Worm (Caenorhabditis elegans) whole organism, young adult: ENCODE measurements around the gene str-231.

ENCODE experiments used
- B0336.3 ChIP-seq: fragments of 200-800 bp; sonication (Bioruptor generic); IDR thresholded peaks from 2 replicates; pipeline ENCODE4 v1.3.6; 2022; ENCODE audit warnings: missing genetic modification characterization, missing compliant biosample characterization
- D2030.7 ChIP-seq: fragments of 200-800 bp; sonication (Bioruptor generic); IDR thresholded peaks from 2 replicates; pipeline ENCODE4 v1.3.6; 2022; ENCODE audit warnings: missing genetic modification reagents, missing genetic modification characterization, missing compliant biosample characterization
- F23B12.7 ChIP-seq: sonication (generic microtip); optimal IDR thresholded peaks from 2 replicates; lab custom pipeline; 2017; ENCODE audit warnings: missing genetic modification characterization, mild to moderate bottlenecking, missing compliant biosample characterization, antibody characterized with exemption, moderate library complexity; ENCODE audit not compliant: insufficient read depth
- F33H1.4 ChIP-seq: fragments of 200-800 bp; sonication (Bioruptor generic); IDR thresholded peaks from 2 replicates; pipeline ENCODE4 v1.3.6; 2022; ENCODE audit warnings: missing genetic modification reagents, missing genetic modification characterization, missing compliant biosample characterization
- F49E8.2 ChIP-seq: sonication (generic microtip); optimal IDR thresholded peaks from 3 replicates; lab custom pipeline; 2017; ENCODE audit warnings: missing genetic modification characterization, mild to moderate bottlenecking, missing compliant biosample characterization, antibody characterized with exemption, moderate library complexity; ENCODE audit not compliant: insufficient read depth
- K11D2.4 ChIP-seq: fragments of 200-800 bp; sonication (Bioruptor generic); IDR thresholded peaks from 2 replicates; pipeline ENCODE4 v1.3.6; 2022; ENCODE audit warnings: missing genetic modification reagents, missing genetic modification characterization, missing compliant biosample characterization
- Y67H2A.10 ChIP-seq: fragments of 200-800 bp; sonication (Bioruptor generic); conservative IDR thresholded peaks from 2 replicates; pipeline ENCODE4 v1.3.6; 2022; ENCODE audit warnings: missing genetic modification reagents, missing genetic modification characterization, missing compliant biosample characterization
- Y95B8A.8 ChIP-seq: fragments of 200-800 bp; sonication (Bioruptor generic); IDR thresholded peaks from 2 replicates; pipeline ENCODE4 v1.3.6; 2022; ENCODE audit warnings: missing genetic modification reagents, missing genetic modification characterization, missing compliant biosample characterization
- ZK185.1 ChIP-seq: sonication (generic microtip); optimal IDR thresholded peaks from 2 replicates; lab custom pipeline; 2016; ENCODE audit warnings: mild to moderate bottlenecking, missing genetic modification characterization, missing compliant biosample characterization; ENCODE audit not compliant: poor library complexity, severe bottlenecking
- akir-1 ChIP-seq: fragments of 200-800 bp; sonication (Bioruptor generic); optimal IDR thresholded peaks from 2 replicates; lab custom pipeline; 2018; ENCODE audit warnings: mild to moderate bottlenecking, missing genetic modification characterization, moderate library complexity, missing compliant biosample characterization
- ama-1 ChIP-seq, 3 experiments: fragments of 150-350 bp in 1 of 3; sonication (generic microtip) in 2 of 3; optimal IDR thresholded peaks; 2 replicates each; lab custom pipeline; 2014 to 2018; ENCODE audit warnings: missing biosample characterization in 2 of 3, missing genetic modification characterization in 2 of 3, missing genetic modification reagents in 2 of 3
- aptf-3 ChIP-seq: fragments of 200-800 bp; sonication (Bioruptor generic); IDR thresholded peaks from 2 replicates; pipeline ENCODE4 v1.3.6; 2022; ENCODE audit warnings: missing genetic modification characterization, missing compliant biosample characterization
- atf-7 ChIP-seq: sonication (generic microtip); optimal IDR thresholded peaks from 2 replicates; lab custom pipeline; 2017; ENCODE audit warnings: mild to moderate bottlenecking, missing genetic modification characterization, missing compliant biosample characterization
- athp-1 ChIP-seq: sonication (generic microtip); optimal IDR thresholded peaks from 2 replicates; lab custom pipeline; 2017; ENCODE audit warnings: mild to moderate bottlenecking, missing genetic modification characterization, missing compliant biosample characterization
- attf-5 ChIP-seq: fragments of 200-800 bp; sonication (Bioruptor generic); optimal IDR thresholded peaks from 2 replicates; lab custom pipeline; 2018; ENCODE audit warnings: mild to moderate bottlenecking, missing genetic modification characterization, missing compliant biosample characterization
- bed-1 ChIP-seq: fragments of 200-800 bp; sonication (Bioruptor generic); IDR thresholded peaks from 2 replicates; pipeline ENCODE4 v1.3.6; 2022; ENCODE audit warnings: missing genetic modification reagents, missing genetic modification characterization, missing compliant biosample characterization
- ceh-100 ChIP-seq: fragments of 200-800 bp; sonication (Bioruptor generic); IDR thresholded peaks from 2 replicates; pipeline ENCODE4 v1.3.6; 2022; ENCODE audit warnings: missing genetic modification reagents, missing genetic modification characterization, missing compliant biosample characterization
- ceh-40 ChIP-seq: fragments of 200-800 bp; sonication (Bioruptor generic); IDR thresholded peaks from 2 replicates; pipeline ENCODE4 v1.3.6; 2022; ENCODE audit warnings: missing genetic modification characterization, missing compliant biosample characterization
- ceh-79 ChIP-seq: sonication (generic microtip); optimal IDR thresholded peaks from 2 replicates; lab custom pipeline; 2017; ENCODE audit warnings: mild to moderate bottlenecking, missing genetic modification characterization, missing compliant biosample characterization
- ceh-91 ChIP-seq: fragments of 200-800 bp; sonication (Bioruptor generic); IDR thresholded peaks from 2 replicates; pipeline ENCODE4 v1.3.6; 2022; ENCODE audit warnings: missing genetic modification reagents, missing genetic modification characterization, missing compliant biosample characterization
- die-1 ChIP-seq: sonication (generic microtip); optimal IDR thresholded peaks from 2 replicates; lab custom pipeline; 2016; ENCODE audit warnings: missing genotype, mild to moderate bottlenecking, missing genetic modification characterization, missing compliant biosample characterization
- dox-1 ChIP-seq: fragments of 200-800 bp; sonication (Bioruptor generic); IDR thresholded peaks from 2 replicates; pipeline ENCODE4 v1.3.6; 2022; ENCODE audit warnings: missing genetic modification reagents, missing genetic modification characterization, missing compliant biosample characterization
- dpl-1 ChIP-seq: fragments of 150-350 bp; optimal IDR thresholded peaks from 2 replicates; lab custom pipeline; 2014; ENCODE audit warnings: missing biosample characterization, missing genetic modification reagents, missing genetic modification characterization
- egl-44 ChIP-seq: fragments of 200-800 bp; sonication (Bioruptor generic); IDR thresholded peaks from 2 replicates; pipeline ENCODE4 v1.3.6; 2022; ENCODE audit warnings: missing genetic modification reagents, missing genetic modification characterization, missing compliant biosample characterization
- egrh-3 ChIP-seq: fragments of 200-800 bp; sonication (Bioruptor generic); IDR thresholded peaks from 2 replicates; pipeline ENCODE4 v1.3.6; 2022; ENCODE audit warnings: missing genetic modification reagents, missing genetic modification characterization, missing compliant biosample characterization
- ets-4 ChIP-seq: fragments of 200-800 bp; sonication (Bioruptor generic); optimal IDR thresholded peaks from 2 replicates; lab custom pipeline; 2018; ENCODE audit warnings: mild to moderate bottlenecking, missing genetic modification characterization, missing compliant biosample characterization
- hsf-1 ChIP-seq: fragments of 200-800 bp; sonication (Bioruptor generic); IDR thresholded peaks from 2 replicates; pipeline ENCODE4 v1.3.6; 2022; ENCODE audit warnings: missing genetic modification reagents, missing genetic modification characterization, missing compliant biosample characterization
- let-607 ChIP-seq, 2 experiments: fragments of 200-800 bp in 1 of 2; sonication (Bioruptor generic) in 1 of 2; sonication (generic microtip) in 1 of 2; optimal IDR thresholded peaks; 2 replicates each; lab custom pipeline; 2016 to 2018; ENCODE audit warnings: mild to moderate bottlenecking in 2 of 2, missing compliant biosample characterization in 2 of 2, missing genetic modification characterization in 2 of 2, moderate library complexity in 2 of 2, missing genotype in 1 of 2
- lir-1 ChIP-seq: fragments of 200-800 bp; sonication (Bioruptor generic); conservative IDR thresholded peaks from 2 replicates; pipeline ENCODE4 v1.3.6; 2022; ENCODE audit warnings: missing genetic modification reagents, missing genetic modification characterization, missing compliant biosample characterization
- nfya-2 ChIP-seq: fragments of 200-800 bp; sonication (Bioruptor generic); IDR thresholded peaks from 2 replicates; pipeline ENCODE4 v1.3.6; 2022; ENCODE audit warnings: missing genetic modification reagents, missing genetic modification characterization, missing compliant biosample characterization
- nfyb-1 ChIP-seq: fragments of 200-800 bp; sonication (Bioruptor generic); IDR thresholded peaks from 2 replicates; pipeline ENCODE4 v1.3.6; 2022; ENCODE audit warnings: missing genetic modification reagents, missing genetic modification characterization, missing compliant biosample characterization
- nhr-80 ChIP-seq: sonication (generic microtip); optimal IDR thresholded peaks from 2 replicates; lab custom pipeline; 2016; ENCODE audit warnings: missing genetic modification characterization, missing compliant biosample characterization
- rec-8 ChIP-seq, 2 experiments: sonication (generic microtip); optimal IDR thresholded peaks; 2 replicates each; lab custom pipeline; 2016; ENCODE audit warnings: mild to moderate bottlenecking in 2 of 2, missing genetic modification characterization in 2 of 2, missing genetic modification reagents in 2 of 2, missing genotype in 2 of 2, missing biosample characterization in 1 of 2, missing compliant biosample characterization in 1 of 2, moderate library complexity in 1 of 2
- repo-1 ChIP-seq: sonication (generic microtip); optimal IDR thresholded peaks from 2 replicates; lab custom pipeline; 2017; ENCODE audit warnings: mild to moderate bottlenecking, missing genetic modification characterization, missing compliant biosample characterization
- sdz-38 ChIP-seq: sonication (generic microtip); optimal IDR thresholded peaks from 2 replicates; lab custom pipeline; 2016; ENCODE audit warnings: missing genotype, missing genetic modification characterization, missing compliant biosample characterization
- snpc-4 ChIP-seq, 5 experiments: fragments of 150-350 bp in 1 of 5; sonication (generic microtip) in 4 of 5; optimal IDR thresholded peaks; 2 replicates each; lab custom pipeline; 2014 to 2018; ENCODE audit warnings: missing genetic modification characterization in 5 of 5, missing biosample characterization in 3 of 5, antibody characterized with exemption in 2 of 5, mild to moderate bottlenecking in 2 of 5, missing compliant biosample characterization in 2 of 5, missing genotype in 2 of 5, moderate library complexity in 2 of 5, missing genetic modification reagents in 1 of 5
- tbp1 ChIP-seq: fragments of 200-800 bp; sonication (Bioruptor generic); optimal IDR thresholded peaks from 2 replicates; lab custom pipeline; 2018; ENCODE audit warnings: mild to moderate bottlenecking, missing genetic modification characterization, missing compliant biosample characterization
- ztf-22 ChIP-seq: fragments of 200-800 bp; sonication (Bioruptor generic); optimal IDR thresholded peaks from 2 replicates; lab custom pipeline; 2018; ENCODE audit warnings: mild to moderate bottlenecking, missing genetic modification characterization, moderate library complexity, missing compliant biosample characterization
- ztf-26 ChIP-seq: sonication (generic microtip); optimal IDR thresholded peaks from 2 replicates; lab custom pipeline; 2017; ENCODE audit warnings: missing genetic modification characterization, missing compliant biosample characterization

str-231 gene

DNA sequence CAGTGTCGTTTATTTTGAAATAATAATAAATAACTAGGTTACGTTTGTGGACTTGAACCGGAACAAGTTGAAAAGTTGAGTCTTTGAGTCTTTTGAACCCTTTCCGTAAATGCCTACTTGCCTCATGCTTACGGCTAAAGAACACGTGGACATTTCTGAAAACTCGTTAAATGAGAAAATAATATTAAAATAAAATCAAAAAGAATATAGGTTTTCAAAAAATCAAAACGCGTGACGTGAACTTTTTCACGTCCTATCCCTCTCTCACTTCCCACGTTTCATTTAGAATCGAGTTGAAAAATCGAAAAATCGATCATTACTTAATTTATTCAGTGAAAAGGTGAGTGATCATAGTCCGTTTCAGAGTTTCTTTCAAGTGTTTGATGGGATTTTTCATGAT lies 41.8 kb upstream of the str-231 start, which contains the start of gene best-12:
Gene best-12, plus strand, starts transcription at position 301 of the 400 bp plus-strand sequence.
- TF ChIP-seq repo-1 (tag; lab: Kevin White, UChicago) (no peak), Y67H2A.10 (GFP tag; lab: Robert Waterston, UW) (no peak), tbp1 (GFP tag; lab: Kevin White, UChicago) (no peak), egrh-3 (no peak)

DNA sequence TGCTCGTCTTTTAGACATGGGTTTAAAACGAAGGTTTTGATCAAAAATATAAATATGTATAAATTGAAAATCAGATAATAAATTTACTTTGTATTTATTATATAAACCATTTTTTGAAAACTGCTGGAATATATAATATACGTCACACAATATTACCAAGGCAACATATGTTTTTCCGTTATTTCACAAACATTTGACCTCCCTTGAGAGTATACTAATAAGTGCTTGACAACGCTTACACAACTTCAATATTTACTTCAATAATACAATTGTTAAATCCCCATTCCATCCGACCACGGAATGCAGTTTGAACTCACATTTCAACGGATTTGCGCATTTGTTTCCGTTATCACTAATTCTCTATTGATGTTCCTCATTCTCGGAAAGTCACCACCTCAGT lies 40.1 kb upstream of the str-231 start, which contains the start of gene str-198:
Gene str-198, plus strand, starts transcription at position 301 of the 400 bp plus-strand sequence.
- no peak for TF ChIP-seq aptf-3 (GFP tag; lab: Robert Waterston, UW)
- no peak for TF ChIP-seq attf-5 (GFP tag; lab: Kevin White, UChicago)
- TF ChIP-seq D2030.7: no peak
- TF ChIP-seq ztf-26 (tag; lab: Kevin White, UChicago): no peak
- TF ChIP-seq hsf-1 (GFP tag; lab: Robert Waterston, UW): no peak
- TF ChIP-seq ZK185.1: no peak
- TF ChIP-seq ets-4 (GFP tag; lab: Kevin White, UChicago): no peak
- TF ChIP-seq athp-1 (tag; lab: Kevin White, UChicago): no peak
- TF ChIP-seq ama-1 (optimal IDR thresholded peaks at IDR 0.05; lab: Kevin White, UChicago): no peak
- no peak for TF ChIP-seq ama-1 (GFP tag; optimal IDR thresholded peaks at IDR 0.05; lab: Kevin White, UChicago)
- TF ChIP-seq akir-1 (GFP tag; lab: Kevin White, UChicago): no peak
- TF ChIP-seq K11D2.4: no peak
- TF ChIP-seq lir-1 (GFP tag; lab: Robert Waterston, UW): no peak
- no peak for TF ChIP-seq ceh-91
- TF ChIP-seq dpl-1 (GFP tag; lab: Kevin White, UChicago): no peak
- TF ChIP-seq F49E8.2 (tag; lab: Kevin White, UChicago): no peak
- TF ChIP-seq snpc-4 (GFP tag; optimal IDR thresholded peaks at IDR 0.05; lab: Kevin White, UChicago): no peak
- TF ChIP-seq snpc-4 (tag; optimal IDR thresholded peaks at IDR 0.05; lab: Kevin White, UChicago): no peak
- TF ChIP-seq nfya-2 (GFP tag; lab: Robert Waterston, UW): no peak
- no peak for TF ChIP-seq F23B12.7 (tag; lab: Kevin White, UChicago)
- TF ChIP-seq sdz-38: no peak
- TF ChIP-seq rec-8 (tag; optimal IDR thresholded peaks at IDR 0.05; lab: Kevin White, UChicago): no peak
- TF ChIP-seq, all 124 proteins: peak for 0

DNA sequence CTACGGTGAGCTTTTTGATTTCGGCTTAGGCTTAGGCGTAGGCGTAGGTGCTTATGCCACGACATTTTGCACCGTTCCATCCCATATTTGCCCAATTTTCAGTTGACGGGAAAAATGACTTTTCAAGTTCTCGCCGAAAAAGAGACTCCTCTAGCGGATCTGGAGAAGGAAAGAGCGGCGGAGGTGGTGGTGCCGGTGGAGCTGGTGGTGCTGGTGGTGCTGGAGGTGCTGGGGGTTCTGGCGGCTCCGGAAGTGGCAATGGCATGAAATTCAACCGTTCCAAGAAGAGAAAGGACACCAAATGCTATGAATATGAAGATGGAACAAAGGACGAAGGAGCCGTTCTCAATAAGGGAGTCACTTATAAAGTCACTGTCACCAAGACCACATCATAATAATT lies 39.6 kb upstream of the str-231 start:
- no peak for TF ChIP-seq rec-8 (tag; optimal IDR thresholded peaks at IDR 0.05; lab: Kevin White, UChicago)
- peak; percentile 77; the same call in 1 of the 2 replicates for TF ChIP-seq egrh-3

DNA sequence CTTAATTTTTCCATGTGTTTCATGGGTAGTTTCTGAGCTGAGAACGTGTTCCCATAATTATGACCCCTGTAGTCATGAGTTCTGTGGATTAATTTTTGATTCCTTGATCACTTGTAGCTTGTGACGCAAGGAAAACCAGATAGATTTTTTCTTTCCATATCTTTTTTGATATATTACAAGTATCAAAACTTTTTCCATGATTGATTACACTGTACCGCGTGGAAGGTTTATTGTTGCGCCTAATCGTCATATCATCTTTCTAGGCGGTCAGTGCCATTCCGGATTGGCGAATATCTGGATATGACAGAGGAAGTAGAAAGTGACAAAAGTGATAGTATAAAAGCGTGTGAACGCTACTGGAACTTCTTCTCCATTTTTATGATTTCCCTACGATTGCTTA lies 39.2 kb upstream of the str-231 start, which contains the start of gene ZK285.2:
Gene ZK285.2, plus strand, starts transcription at position 301 of the 400 bp plus-strand sequence.
- no peak for TF ChIP-seq die-1 (tag; lab: Kevin White, UChicago)
- no peak for TF ChIP-seq ceh-79 (tag; lab: Kevin White, UChicago)
- TF ChIP-seq akir-1 (GFP tag; lab: Kevin White, UChicago): no peak
- no peak for TF ChIP-seq F33H1.4
- no peak for TF ChIP-seq hsf-1 (GFP tag; lab: Robert Waterston, UW)
- no peak for TF ChIP-seq egrh-3
- no peak for TF ChIP-seq F49E8.2 (tag; lab: Kevin White, UChicago)
- no peak for TF ChIP-seq F23B12.7 (tag; lab: Kevin White, UChicago)
- no peak for TF ChIP-seq nfyb-1 (GFP tag; lab: Robert Waterston, UW)
- no peak for TF ChIP-seq tbp1 (GFP tag; lab: Kevin White, UChicago)
- TF ChIP-seq, all 124 proteins: peak for 0

DNA sequence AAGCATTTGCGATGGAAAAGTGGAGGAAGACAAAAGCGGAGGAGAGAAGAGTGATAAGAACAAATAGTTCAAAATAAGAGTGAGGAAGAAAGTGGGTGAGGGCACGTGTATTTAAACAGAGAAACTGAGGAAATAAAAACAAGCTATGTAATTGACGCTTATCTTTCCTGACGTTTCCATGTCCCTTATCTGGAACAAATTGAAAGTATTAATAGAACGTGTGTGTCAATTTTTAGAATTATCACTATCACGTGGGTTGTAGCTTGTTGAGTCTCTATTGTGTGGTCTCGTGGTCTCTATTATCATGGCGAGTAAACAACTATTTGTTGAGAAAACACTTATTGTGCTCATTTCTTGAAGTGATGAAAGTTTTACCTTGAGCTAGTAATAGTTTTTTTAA lies 38.4 kb upstream of the str-231 start, which contains the start of gene T10C6.15:
Gene T10C6.15, minus strand, starts transcription at position 104 of the 400 bp plus-strand sequence.
- TF ChIP-seq dox-1 (GFP tag; lab: Robert Waterston, UW) (no peak), Y67H2A.10 (GFP tag; lab: Robert Waterston, UW) (no peak), let-607 (tag; optimal IDR thresholded peaks at IDR 0.05; lab: Kevin White, UChicago) (peak in 1 of 2 experiments; percentile 38), F23B12.7 (tag; lab: Kevin White, UChicago) (no peak), B0336.3 (GFP tag; lab: Robert Waterston, UW) (0 out of 2 replicates have a peak, but pooled peaks have one; percentile 56), egl-44 (GFP tag; lab: Robert Waterston, UW) (0 out of 2 replicates have a peak, but pooled peaks have one; percentile 51), Y95B8A.8 (GFP tag; lab: Robert Waterston, UW) (no peak), ceh-100 (GFP tag; lab: Robert Waterston, UW) (no peak), ztf-22 (GFP tag; lab: Kevin White, UChicago) (peak; percentile 71), atf-7 (tag; lab: Kevin White, UChicago) (peak; percentile 66), ceh-40 (GFP tag; lab: Robert Waterston, UW) (no peak), nhr-80 (tag; lab: Kevin White, UChicago) (peak; percentile 83), bed-1 (no peak), tbp1 (GFP tag; lab: Kevin White, UChicago) (peak; percentile 48)
